Worm (Caenorhabditis elegans) whole organism, late embryonic: Measurements from ENCODE around the gene T28C6.8.

Experiments
- C38D4.7 ChIP-seq: fragments of 200-800 bp; sonication (Bioruptor generic); optimal IDR thresholded peaks from 2 replicates; lab custom pipeline; 2018; ENCODE audit warnings: mild to moderate bottlenecking, missing genetic modification characterization, moderate library complexity, missing compliant biosample characterization
- F13H6.1 ChIP-seq: sonication (generic microtip); optimal IDR thresholded peaks from 2 replicates; lab custom pipeline; 2016; ENCODE audit warnings: missing genetic modification characterization, missing compliant biosample characterization
- T23F11.4 ChIP-seq: fragments of 200-800 bp; sonication (Bioruptor generic); optimal IDR thresholded peaks from 2 replicates; lab custom pipeline; 2018; ENCODE audit warnings: mild to moderate bottlenecking, missing genetic modification characterization, missing compliant biosample characterization
- Y22D7AL.16 ChIP-seq: sonication (generic microtip); optimal IDR thresholded peaks from 2 replicates; lab custom pipeline; 2016; ENCODE audit warnings: missing genetic modification characterization, missing compliant biosample characterization
- ahr-1 ChIP-seq: sonication (generic microtip); optimal IDR thresholded peaks from 2 replicates; lab custom pipeline; 2016; ENCODE audit warnings: missing genetic modification characterization, missing compliant biosample characterization
- ama-1 ChIP-seq: fragments of 150-350 bp; optimal IDR thresholded peaks from 2 replicates; lab custom pipeline; 2014
- ceh-18 ChIP-seq: sonication (generic microtip); optimal IDR thresholded peaks from 2 replicates; lab custom pipeline; 2016; ENCODE audit warnings: missing genetic modification characterization, missing compliant biosample characterization
- ceh-22 ChIP-seq: sonication (generic microtip); optimal IDR thresholded peaks from 2 replicates; lab custom pipeline; 2017; ENCODE audit warnings: missing biosample characterization, missing genetic modification characterization
- ceh-24 ChIP-seq: sonication (generic microtip); optimal IDR thresholded peaks from 2 replicates; lab custom pipeline; 2016; ENCODE audit warnings: mild to moderate bottlenecking, missing genetic modification characterization, missing compliant biosample characterization
- ceh-45 ChIP-seq: fragments of 200-800 bp; sonication (Bioruptor generic); IDR thresholded peaks from 2 replicates; pipeline ENCODE4 v1.3.6; 2022; ENCODE audit warnings: missing genetic modification reagents, missing genetic modification characterization, missing compliant biosample characterization
- ceh-6 ChIP-seq: fragments of 200-800 bp; sonication (Bioruptor generic); optimal IDR thresholded peaks from 2 replicates; lab custom pipeline; 2018; ENCODE audit warnings: mild to moderate bottlenecking, missing genetic modification characterization, missing compliant biosample characterization
- ceh-9 ChIP-seq: sonication (generic microtip); optimal IDR thresholded peaks from 2 replicates; lab custom pipeline; 2016; ENCODE audit warnings: mild to moderate bottlenecking, missing genetic modification characterization, inconsistent platforms, missing compliant biosample characterization
- che-1 ChIP-seq: sonication (generic microtip); optimal IDR thresholded peaks from 2 replicates; lab custom pipeline; 2016; ENCODE audit warnings: mild to moderate bottlenecking, missing genetic modification characterization, missing compliant biosample characterization
- dmd-4 ChIP-seq: sonication (generic microtip); optimal IDR thresholded peaks from 2 replicates; lab custom pipeline; 2016; ENCODE audit warnings: borderline replicate concordance, missing genetic modification characterization, missing compliant biosample characterization
- elt-2 ChIP-seq: sonication (generic microtip); optimal IDR thresholded peaks from 2 replicates; lab custom pipeline; 2016; ENCODE audit warnings: missing genetic modification reagents, missing genetic modification characterization, missing compliant biosample characterization
- eyg-1 ChIP-seq: sonication (generic microtip); optimal IDR thresholded peaks from 2 replicates; lab custom pipeline; 2016; ENCODE audit warnings: missing genotype, missing genetic modification characterization, missing compliant biosample characterization
- fax-1 ChIP-seq: sonication (generic microtip); optimal IDR thresholded peaks from 2 replicates; lab custom pipeline; 2016; ENCODE audit warnings: missing genotype, missing genetic modification characterization, missing compliant biosample characterization
- fkh-10 ChIP-seq: fragments of 150-350 bp; optimal IDR thresholded peaks from 2 replicates; lab custom pipeline; 2014; ENCODE audit warnings: missing biosample characterization, missing genetic modification reagents, missing genetic modification characterization
- fkh-6 ChIP-seq: sonication (generic microtip); optimal IDR thresholded peaks from 2 replicates; lab custom pipeline; 2016; ENCODE audit warnings: missing genetic modification characterization, missing compliant biosample characterization
- hlh-13 ChIP-seq: fragments of 200-800 bp; sonication (Bioruptor generic); optimal IDR thresholded peaks from 2 replicates; lab custom pipeline; 2018; ENCODE audit warnings: mild to moderate bottlenecking, missing genetic modification characterization, missing compliant biosample characterization
- lim-6 ChIP-seq: sonication (generic microtip); optimal IDR thresholded peaks from 2 replicates; lab custom pipeline; 2016; ENCODE audit warnings: missing genetic modification characterization, missing compliant biosample characterization
- lin-11 ChIP-seq: fragments of 200-800 bp; sonication (Bioruptor generic); optimal IDR thresholded peaks from 2 replicates; lab custom pipeline; 2018; ENCODE audit warnings: mild to moderate bottlenecking, missing genetic modification characterization, missing compliant biosample characterization
- mec-3 ChIP-seq: sonication (generic microtip); optimal IDR thresholded peaks from 2 replicates; lab custom pipeline; 2016; ENCODE audit warnings: borderline replicate concordance, missing genetic modification characterization, missing compliant biosample characterization
- nfya-1 ChIP-seq: sonication (generic microtip); optimal IDR thresholded peaks from 2 replicates; lab custom pipeline; 2017; ENCODE audit warnings: missing genetic modification characterization, mild to moderate bottlenecking, missing compliant biosample characterization, antibody characterized with exemption, moderate library complexity
- nhr-232 ChIP-seq: sonication (generic microtip); optimal IDR thresholded peaks from 2 replicates; lab custom pipeline; 2016; ENCODE audit warnings: missing genetic modification characterization, missing compliant biosample characterization
- pag-3 ChIP-seq: sonication (generic microtip); optimal IDR thresholded peaks from 2 replicates; lab custom pipeline; 2016; ENCODE audit warnings: missing compliant biosample characterization, missing genetic modification characterization, borderline replicate concordance
- pax-1 ChIP-seq: fragments of 150-350 bp; optimal IDR thresholded peaks from 2 replicates; lab custom pipeline; 2014; ENCODE audit warnings: missing biosample characterization, missing genetic modification characterization
- pha-4 ChIP-seq: fragments of 150-350 bp; optimal IDR thresholded peaks from 2 replicates; lab custom pipeline; 2018; ENCODE audit warnings: missing biosample characterization, missing genetic modification reagents, missing genetic modification characterization
- pqm-1 ChIP-seq: sonication (generic microtip); optimal IDR thresholded peaks from 2 replicates; lab custom pipeline; 2016; ENCODE audit warnings: missing genetic modification characterization, missing compliant biosample characterization
- pros-1 ChIP-seq: fragments of 150-350 bp; optimal IDR thresholded peaks from 2 replicates; lab custom pipeline; 2014; ENCODE audit warnings: missing biosample characterization, missing genetic modification reagents, missing genetic modification characterization
- sdc-2 ChIP-seq: sonication (generic microtip); optimal IDR thresholded peaks from 2 replicates; lab custom pipeline; 2016; ENCODE audit warnings: missing genotype, missing genetic modification characterization, missing compliant biosample characterization
- sox-2 ChIP-seq: fragments of 200-800 bp; sonication (Bioruptor generic); IDR thresholded peaks from 2 replicates; pipeline ENCODE4 v1.3.6; 2022; ENCODE audit warnings: missing genetic modification reagents, missing genetic modification characterization, missing compliant biosample characterization
- sox-4 ChIP-seq: sonication (generic microtip); optimal IDR thresholded peaks from 2 replicates; lab custom pipeline; 2017; ENCODE audit warnings: mild to moderate bottlenecking, missing genetic modification characterization, inconsistent platforms, missing compliant biosample characterization
- syd-9 ChIP-seq: sonication (generic microtip); optimal IDR thresholded peaks from 2 replicates; lab custom pipeline; 2016; ENCODE audit warnings: mild to moderate bottlenecking, missing genetic modification characterization, moderate library complexity, missing compliant biosample characterization
- tbx-7 ChIP-seq: sonication (generic microtip); optimal IDR thresholded peaks from 2 replicates; lab custom pipeline; 2016; ENCODE audit warnings: missing genotype, missing genetic modification characterization, missing compliant biosample characterization

T28C6.8 gene

ce11 chrIV:8848983-8849382, 18.5 kb upstream of the T28C6.8 start:
- TF ChIP-seq ceh-9 (no peak), sox-2 (no peak), dmd-4 (tag; lab: Kevin White, UChicago) (no peak), nhr-232 (no peak), ceh-24 (tag; lab: Kevin White, UChicago) (no peak), eyg-1 (tag; lab: Kevin White, UChicago) (no peak), pqm-1 (no peak), fkh-6 (tag; lab: Kevin White, UChicago) (no peak), ceh-22 (tag; lab: Kevin White, UChicago) (no peak), tbx-7 (no peak), fkh-10 (GFP tag; lab: Kevin White, UChicago) (no peak)
- TF ChIP-seq, all 69 proteins: peak for 0

DNA sequence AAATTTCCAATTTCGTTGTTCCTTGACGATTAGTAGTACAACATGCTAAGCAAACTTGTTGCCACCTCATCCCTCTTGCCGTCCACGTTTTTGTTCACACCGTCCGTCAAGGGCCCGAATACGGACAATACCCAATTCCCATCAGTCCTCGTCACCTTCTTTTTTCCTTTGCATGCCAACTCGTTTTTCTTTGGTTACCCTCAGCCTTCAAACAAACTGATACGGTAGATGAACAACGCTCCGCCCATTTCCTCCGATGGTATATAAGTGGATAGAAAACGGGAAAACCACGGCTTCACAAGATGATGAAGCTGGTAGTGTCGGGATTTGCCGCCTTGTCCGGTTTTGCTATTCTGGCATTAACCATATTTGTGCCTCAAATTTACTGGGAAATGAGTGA, 17.4 kb upstream of the T28C6.8 start, which contains the start of gene col-118:
col-118 (plus strand) TSS at position 301 of the 400 bp plus-strand sequence.
- TF ChIP-seq pha-4 (no peak), ceh-18 (no peak), sdc-2 (no peak), pag-3 (tag; lab: Kevin White, UChicago) (no peak), lin-11 (no peak), che-1 (tag; lab: Kevin White, UChicago) (no peak), F13H6.1 (tag; lab: Kevin White, UChicago) (no peak), syd-9 (tag; lab: Kevin White, UChicago) (no peak), T23F11.4 (no peak), hlh-13 (GFP tag; lab: Kevin White, UChicago) (no peak), pqm-1 (no peak), pros-1 (tag; lab: Kevin White, UChicago) (no peak)

DNA sequence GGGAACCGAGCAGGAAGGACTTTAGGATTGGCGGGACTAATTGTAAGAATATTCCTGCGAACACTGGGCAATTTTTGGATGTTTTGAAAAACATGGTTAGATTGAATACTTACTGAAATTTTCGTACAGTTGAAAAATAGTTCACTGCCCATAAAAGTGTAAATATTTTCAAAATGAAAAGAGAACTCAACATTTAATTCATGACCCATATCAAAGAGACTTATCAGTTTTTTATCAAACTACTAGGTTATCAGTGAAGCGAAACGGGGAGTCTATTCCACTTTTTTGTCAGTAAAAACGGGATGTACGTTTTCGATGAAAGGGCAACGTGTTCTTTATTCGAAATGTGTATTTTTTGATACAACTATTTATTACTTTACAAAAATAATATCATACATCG, 15.4 kb upstream of the T28C6.8 start:
- TF ChIP-seq elt-2 (peak; percentile 59), mec-3 (no peak), fax-1 (tag; lab: Kevin White, UChicago) (no peak), ahr-1 (tag; lab: Kevin White, UChicago) (no peak), fkh-6 (tag; lab: Kevin White, UChicago) (no peak)

DNA sequence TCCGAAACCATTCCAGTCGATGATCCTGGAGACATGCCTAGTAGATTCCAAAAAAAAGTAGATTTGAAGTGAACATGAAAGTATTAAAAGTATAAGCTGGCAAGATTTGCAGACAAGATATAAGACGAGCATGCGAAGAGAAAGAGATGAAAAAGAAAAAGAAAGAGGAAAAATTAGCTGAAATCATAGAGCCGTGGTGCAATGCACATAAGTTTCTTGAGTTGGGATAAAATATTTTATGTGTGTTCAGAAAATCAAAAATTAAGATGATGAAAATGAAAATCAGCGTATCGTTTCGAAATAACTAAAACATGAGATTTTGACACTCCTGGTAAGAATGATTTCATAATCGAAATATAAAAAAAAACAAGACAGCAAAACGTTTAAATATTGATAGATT, 13.9 kb upstream of the T28C6.8 start, which contains the start of gene T11B7.2:
T11B7.2 (minus strand) TSS at position 101 of the 400 bp plus-strand sequence.
- no peak for TF ChIP-seq ama-1 (lab: Kevin White, UChicago)
- TF ChIP-seq nfya-1 (tag; lab: Kevin White, UChicago) = no peak
- no peak for TF ChIP-seq lim-6 (tag; lab: Kevin White, UChicago)
- no peak for TF ChIP-seq ceh-45
- no peak for TF ChIP-seq lin-11
- TF ChIP-seq C38D4.7 (GFP tag; lab: Kevin White, UChicago) = no peak
- TF ChIP-seq ceh-6 (GFP tag; lab: Kevin White, UChicago) = no peak
- no peak for TF ChIP-seq ceh-22 (tag; lab: Kevin White, UChicago)
- TF ChIP-seq pha-4 = no peak
- TF ChIP-seq pax-1 (tag; lab: Kevin White, UChicago) = no peak
- TF ChIP-seq sox-4 (tag; lab: Kevin White, UChicago) = no peak
- TF ChIP-seq Y22D7AL.16 (tag; lab: Kevin White, UChicago) = no peak
- TF ChIP-seq mec-3 = no peak

DNA sequence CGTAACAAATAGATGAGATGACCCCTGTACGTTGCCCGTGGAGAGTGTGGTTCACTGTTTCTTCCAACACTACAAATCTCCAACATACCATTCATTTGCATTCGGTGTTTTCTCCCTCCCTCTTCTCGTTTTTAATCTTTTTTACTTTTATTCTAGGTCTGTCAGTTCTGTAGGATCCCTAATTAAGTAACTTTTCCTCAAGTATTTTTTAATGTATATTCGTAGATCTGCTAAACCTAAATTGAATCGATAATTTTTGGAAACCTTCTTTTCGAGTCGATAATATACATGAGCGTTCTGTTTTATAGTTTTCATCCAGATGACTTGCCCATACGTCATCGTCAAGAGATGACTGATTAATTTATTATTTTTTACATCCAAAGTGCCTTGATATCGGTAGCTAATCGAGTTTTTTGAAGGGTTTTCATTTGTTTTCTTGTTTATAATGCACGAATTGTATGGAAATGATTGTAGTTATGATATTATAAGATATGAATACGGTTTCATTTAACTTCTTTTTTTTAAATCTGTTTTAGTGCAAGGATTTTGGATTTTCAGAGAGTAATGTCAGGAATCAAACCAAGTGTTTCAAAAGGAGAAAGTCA, 9.7 kb upstream of the T28C6.8 start, which contains the start of the genes T28C6.11 and T11B7.1:
T28C6.11 (minus strand) TSS at position 101 of the 605 bp plus-strand sequence.
T11B7.1 (plus strand) TSS at position 555 of the 605 bp plus-strand sequence.
- no peak for TF ChIP-seq fkh-6 (tag; lab: Kevin White, UChicago)
